Worm (Caenorhabditis elegans): Measurements from ENCODE around the gene cutl-1.
A peak's percentile ranks its signal among the peaks of the same experiment; 100 is the strongest.

Gene cutl-1

DNA sequence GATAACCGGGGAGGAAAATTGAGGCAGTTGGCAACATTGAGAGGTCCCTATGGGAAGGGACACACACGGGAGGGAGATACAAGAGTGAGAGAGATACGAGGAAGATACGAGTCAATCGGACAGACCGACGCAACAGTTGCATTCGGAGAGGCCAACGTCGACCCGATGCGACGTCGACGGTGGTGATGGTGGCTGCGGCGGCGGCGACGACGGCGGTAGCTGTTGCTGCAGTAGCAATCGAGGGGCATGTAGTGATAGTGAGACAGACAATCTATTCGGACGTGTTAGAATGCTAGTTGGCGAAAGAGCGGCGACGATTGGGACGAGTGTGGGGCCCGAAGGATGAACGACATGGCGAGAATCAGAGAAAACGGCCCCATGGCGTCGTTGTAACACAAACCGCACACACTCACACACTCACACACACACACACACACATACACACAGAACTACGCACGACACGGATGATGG is 12.5 kb downstream of the cutl-1 start:
- TF ChIP-seq Y55F3AM.14 (GFP tag; optimal IDR thresholded peaks at IDR 0.05) (peak; percentile 56), lsy-2 (tag; optimal IDR thresholded peaks at IDR 0.05) (peak in 1 of 2 experiments; percentile 13), skn-1 (tag; optimal IDR thresholded peaks at IDR 0.05) (no peak), sma-9 (GFP tag; optimal IDR thresholded peaks at IDR 0.05) (peak; percentile 2), sma-9 (tag; optimal IDR thresholded peaks at IDR 0.05) (no peak), sma-3 (GFP tag; optimal IDR thresholded peaks at IDR 0.05) (peak; percentile 5), ztf-1 (GFP tag; conservative IDR thresholded peaks at IDR 0.05) (no peak), nhr-129 (tag; optimal IDR thresholded peaks at IDR 0.05) (peak; percentile 28), unc-55 (GFP tag; optimal IDR thresholded peaks at IDR 0.05) (no peak), F13H6.1 (tag; optimal IDR thresholded peaks at IDR 0.05) (peak; percentile 72), C34F6.9 (tag; optimal IDR thresholded peaks at IDR 0.05) (peak; percentile 31)

DNA sequence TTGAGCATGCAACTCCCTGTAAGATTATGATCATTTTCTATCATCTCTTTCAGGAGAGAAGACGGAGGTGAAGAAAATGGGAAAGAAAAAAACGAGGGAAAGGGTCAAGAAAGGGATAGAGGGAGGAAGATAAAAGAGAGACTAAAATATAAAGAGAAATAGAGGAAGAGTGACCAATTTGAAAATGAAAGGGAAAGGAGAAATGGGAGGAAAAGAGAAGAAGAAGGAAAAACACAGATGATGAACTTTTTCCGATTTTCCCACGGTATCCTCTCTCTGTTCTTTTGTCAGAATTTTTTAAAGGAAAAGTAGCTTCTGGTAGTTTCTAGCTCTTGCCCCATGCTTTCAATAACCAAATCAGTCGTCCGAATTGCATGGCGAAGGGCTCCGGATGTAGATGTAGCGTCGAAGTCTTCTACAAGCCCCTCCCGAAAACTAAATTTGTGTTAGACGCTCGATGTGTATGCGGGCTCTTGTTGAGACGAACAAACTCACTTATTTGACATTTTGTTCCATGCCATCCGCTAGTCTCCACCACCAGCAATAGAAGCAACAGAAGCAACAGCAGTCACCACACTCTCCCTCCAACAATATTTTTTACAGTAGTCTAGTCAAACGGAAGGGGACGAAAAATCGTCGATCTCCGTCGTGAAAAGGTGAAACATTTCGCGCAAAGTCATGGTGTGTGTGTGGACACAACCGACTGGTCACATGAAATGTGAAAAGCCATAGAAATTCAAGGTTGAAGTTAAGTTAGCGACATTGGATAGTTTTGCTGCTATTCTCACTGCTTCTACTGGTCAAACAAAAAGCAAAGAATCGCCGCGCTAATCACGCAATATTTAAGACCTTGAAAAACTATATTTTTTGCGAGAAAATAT is 14.3 kb downstream of the cutl-1 start, which contains the start of gene somi-1:
Gene somi-1 (minus strand): TSS at position 18 of the 881 bp plus-strand sequence.
- TF ChIP-seq mbf-1 (tag; optimal IDR thresholded peaks at IDR 0.05) (no peak), ama-1 (optimal IDR thresholded peaks at IDR 0.05) (no peak), nhr-10 (tag; optimal IDR thresholded peaks at IDR 0.05) (no peak), C34F6.9 (tag; optimal IDR thresholded peaks at IDR 0.05) (peak; percentile 15), unc-39 (tag; optimal IDR thresholded peaks at IDR 0.05) (no peak), nhr-6 (tag; optimal IDR thresholded peaks at IDR 0.05) (no peak), ztf-4 (tag; optimal IDR thresholded peaks at IDR 0.05) (no peak), elt-1 (tag; optimal IDR thresholded peaks at IDR 0.05) (no peak), ztf-11 (tag; optimal IDR thresholded peaks at IDR 0.05) (no peak), nhr-25 (tag; optimal IDR thresholded peaks at IDR 0.05) (peak; percentile 71), F13H6.1 (tag; optimal IDR thresholded peaks at IDR 0.05) (peak; percentile 32), nhr-23 (tag; optimal IDR thresholded peaks at IDR 0.05) (no peak), sma-9 (GFP tag; optimal IDR thresholded peaks at IDR 0.05) (peak; percentile 78), sma-9 (tag; optimal IDR thresholded peaks at IDR 0.05) (no peak), lin-13 (GFP tag; optimal IDR thresholded peaks at IDR 0.05) (peak; percentile 1), blmp-1 (tag; optimal IDR thresholded peaks at IDR 0.05; ENCODE audit: insufficient read depth) (peak; percentile 96), R02D3.7 (tag; optimal IDR thresholded peaks at IDR 0.05) (no peak), fos-1 (tag; optimal IDR thresholded peaks at IDR 0.05) (peak; percentile 8), egl-27 (tag; optimal IDR thresholded peaks at IDR 0.05) (peak; percentile 56), nhr-21 (tag; optimal IDR thresholded peaks at IDR 0.05) (peak; percentile 28)

DNA sequence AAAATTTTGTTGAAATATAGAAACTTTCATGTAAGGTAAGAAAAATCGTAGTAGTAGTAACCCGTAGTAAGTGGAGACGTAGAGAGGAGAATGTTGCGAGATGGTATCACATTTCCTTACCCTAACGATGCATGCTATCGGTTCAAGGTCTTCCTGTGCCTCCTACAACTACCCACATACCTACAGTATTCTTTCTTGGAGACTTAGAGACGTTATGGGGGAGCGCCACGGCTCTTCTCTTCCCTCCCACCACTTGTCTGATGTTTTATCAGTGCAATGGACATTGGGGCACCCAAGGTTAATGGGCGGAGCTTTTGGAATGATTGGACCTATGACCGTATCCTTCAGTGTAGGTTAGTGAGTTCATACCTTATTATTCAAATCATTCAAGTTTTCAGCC is 15.0 kb downstream of the cutl-1 start:
- peak; percentile 17 for TF ChIP-seq gmeb-1 (tag; optimal IDR thresholded peaks at IDR 0.05)
- no peak for TF ChIP-seq nhr-77 (tag; optimal IDR thresholded peaks at IDR 0.05)
- TF ChIP-seq ceh-16 (tag; optimal IDR thresholded peaks at IDR 0.05): peak; percentile 59
- TF ChIP-seq sma-3 (GFP tag; optimal IDR thresholded peaks at IDR 0.05): peak; percentile 7
- peak; percentile 23 for TF ChIP-seq nhr-129 (tag; optimal IDR thresholded peaks at IDR 0.05)
- peak in 1 of 2 experiments; percentile 18 for TF ChIP-seq lsy-2 (tag; optimal IDR thresholded peaks at IDR 0.05)
- peak; percentile 1 for TF ChIP-seq fos-1 (tag; optimal IDR thresholded peaks at IDR 0.05)
- TF ChIP-seq sma-9 (GFP tag; optimal IDR thresholded peaks at IDR 0.05): peak; percentile 71
- TF ChIP-seq sma-9 (tag; optimal IDR thresholded peaks at IDR 0.05): no peak
- TF ChIP-seq nhr-10 (tag; optimal IDR thresholded peaks at IDR 0.05): no peak

DNA sequence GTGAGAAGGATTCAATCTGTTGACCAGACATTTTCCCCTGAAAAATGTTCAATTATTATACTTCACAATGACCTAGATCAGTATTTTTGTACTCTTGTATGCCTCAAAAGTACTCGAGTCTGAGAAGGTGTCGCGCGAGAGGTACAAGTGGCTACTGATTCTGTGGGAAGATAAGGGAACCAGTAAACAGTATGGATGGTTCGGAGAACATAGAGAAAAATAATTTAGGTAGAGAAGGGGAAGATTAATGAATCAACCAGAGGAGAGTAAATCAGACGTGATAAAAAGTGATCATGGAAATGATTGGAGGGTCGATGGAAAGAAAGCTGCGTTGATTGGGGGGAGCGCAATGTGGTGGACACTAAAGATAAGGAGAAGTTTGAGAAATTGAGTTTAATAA is 16.5 kb downstream of the cutl-1 start:
- TF ChIP-seq sma-9 (GFP tag; optimal IDR thresholded peaks at IDR 0.05) (peak; percentile 64), sma-9 (tag; optimal IDR thresholded peaks at IDR 0.05) (no peak), nhr-10 (tag; optimal IDR thresholded peaks at IDR 0.05) (no peak), ztf-4 (tag; optimal IDR thresholded peaks at IDR 0.05) (no peak), lin-11 (tag; optimal IDR thresholded peaks at IDR 0.05) (no peak), blmp-1 (tag; optimal IDR thresholded peaks at IDR 0.05; ENCODE audit: insufficient read depth) (no peak), dmd-4 (tag; optimal IDR thresholded peaks at IDR 0.05) (no peak), peb-1 (tag; optimal IDR thresholded peaks at IDR 0.05) (no peak), sma-3 (GFP tag; optimal IDR thresholded peaks at IDR 0.05) (peak; percentile 74), lin-39 (tag; optimal IDR thresholded peaks at IDR 0.05) (no peak), ztf-11 (tag; optimal IDR thresholded peaks at IDR 0.05) (no peak), lsy-2 (tag; optimal IDR thresholded peaks at IDR 0.05) (peak in 1 of 2 experiments; percentile 2), unc-39 (tag; optimal IDR thresholded peaks at IDR 0.05) (no peak), ama-1 (optimal IDR thresholded peaks at IDR 0.05) (no peak), alr-1 (tag; optimal IDR thresholded peaks at IDR 0.05) (no peak), skn-1 (tag; optimal IDR thresholded peaks at IDR 0.05) (no peak), egl-27 (tag; optimal IDR thresholded peaks at IDR 0.05) (peak; percentile 67), Y55F3AM.14 (GFP tag; optimal IDR thresholded peaks at IDR 0.05) (no peak), crh-2 (tag; optimal IDR thresholded peaks at IDR 0.05) (peak; percentile 0), nhr-77 (tag; optimal IDR thresholded peaks at IDR 0.05) (no peak), aly-2 (tag; optimal IDR thresholded peaks at IDR 0.05) (no peak), ZK546.5 (tag; optimal IDR thresholded peaks at IDR 0.05) (no peak), gmeb-1 (tag; optimal IDR thresholded peaks at IDR 0.05) (no peak), nhr-23 (tag; optimal IDR thresholded peaks at IDR 0.05) (no peak), ceh-16 (tag; optimal IDR thresholded peaks at IDR 0.05) (peak; percentile 68), unc-62 (GFP tag; optimal IDR thresholded peaks at IDR 0.05) (no peak), nhr-237 (tag; optimal IDR thresholded peaks at IDR 0.05) (no peak), elt-3 (tag; optimal IDR thresholded peaks at IDR 0.05) (no peak), nhr-25 (tag; optimal IDR thresholded peaks at IDR 0.05) (peak; percentile 50), R02D3.7 (tag; optimal IDR thresholded peaks at IDR 0.05) (no peak), mab-5 (tag; optimal IDR thresholded peaks at IDR 0.05) (no peak)

Measured in whole organism, L2 larva.